Worm (Caenorhabditis elegans) whole organism, late embryonic: ENCODE results near the gene F53B2.5.
"Not testable (repeated sequence)": the region's sequence is repeated elsewhere in the genome, so short reads cannot be mapped to it uniquely, and the experiment has no call there.

Experiments used
- F13H6.1 ChIP-seq: sonication (generic microtip); optimal IDR thresholded peaks from 2 replicates; lab custom pipeline; 2016; ENCODE audit warnings: missing genetic modification characterization, missing compliant biosample characterization
- eyg-1 ChIP-seq: sonication (generic microtip); optimal IDR thresholded peaks from 2 replicates; lab custom pipeline; 2016; ENCODE audit warnings: missing genotype, missing genetic modification characterization, missing compliant biosample characterization
- madf-2 ChIP-seq: sonication (generic microtip); optimal IDR thresholded peaks from 2 replicates; lab custom pipeline; 2017; ENCODE audit warnings: missing genetic modification characterization, missing compliant biosample characterization

Gene F53B2.5

DNA sequence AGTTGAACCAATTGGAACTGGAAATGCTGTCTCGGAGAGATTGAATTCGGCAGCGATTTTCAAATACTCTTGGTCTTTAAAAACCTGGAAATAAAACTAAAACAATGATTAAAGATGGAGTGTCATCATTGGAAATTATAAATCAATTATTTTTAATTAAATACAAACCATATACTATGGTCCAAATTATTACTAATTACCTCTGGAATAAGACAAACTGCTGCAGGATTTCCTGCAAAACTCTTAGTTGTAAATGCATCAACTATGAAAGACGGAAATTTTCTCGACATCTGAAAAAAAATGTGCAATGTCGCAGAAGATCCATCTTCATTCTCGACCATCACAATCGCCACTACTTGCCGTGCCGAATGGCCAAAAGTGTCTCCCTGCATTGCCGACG, 52.2 kb downstream of the F53B2.5 start, which contains the start of gene igdb-1:
TSS of gene igdb-1 (plus strand) at position 301 of the 400 bp plus-strand sequence.
- TF ChIP-seq eyg-1; F13H6.1 (tag; lab: Kevin White, UChicago); madf-2 (tag; lab: Kevin White, UChicago): not testable (repeated sequence)
